Fruit fly (Drosophila melanogaster) whole organism, wandering third instar larva: ENCODE results near the gene lsn.
A peak's percentile ranks its signal among the peaks of the same experiment; 100 is the strongest.

Source experiments
- CG32264 ChIP-seq: fragments of 200-800 bp; sonication (Bioruptor generic); optimal IDR thresholded peaks from 2 replicates; lab custom pipeline; 2016; ENCODE audit warnings: missing biosample characterization, missing genetic modification characterization
- CG9705 ChIP-seq: fragments of 200-800 bp; sonication (Bioruptor generic); optimal IDR thresholded peaks from 2 replicates; lab custom pipeline; 2018; ENCODE audit warnings: missing biosample characterization, mild to moderate bottlenecking, missing genetic modification characterization
- CrebA ChIP-seq: fragments of 200-800 bp; sonication (Bioruptor generic); optimal IDR thresholded peaks from 2 replicates; lab custom pipeline; 2016; ENCODE audit warnings: missing biosample characterization, mild to moderate bottlenecking, missing genetic modification characterization, borderline replicate concordance
- Dfd ChIP-seq: fragments of >200 bp; optimal IDR thresholded peaks from 2 replicates; lab custom pipeline; 2017; ENCODE audit warnings: missing biosample characterization, missing genetic modification characterization
- Dif ChIP-seq: fragments of 200-275, 200-300 bp; sonication (Bioruptor generic); optimal IDR thresholded peaks from 2 replicates; lab custom pipeline; 2018; ENCODE audit warnings: missing biosample characterization, missing genetic modification characterization; ENCODE audit not compliant: partially characterized antibody
- GATAd ChIP-seq: sonication (Bioruptor generic); optimal IDR thresholded peaks from 2 replicates; lab custom pipeline; 2016; ENCODE audit warnings: missing biosample characterization, missing genetic modification characterization
- HLH106 ChIP-seq: fragments of 200-800 bp; optimal IDR thresholded peaks from 3 replicates; lab custom pipeline; 2019; ENCODE audit warnings: missing biosample characterization, mild to moderate bottlenecking, missing genetic modification characterization, moderate library complexity
- Hnf4 ChIP-seq: fragments of 200-800 bp; sonication (Bioruptor generic); optimal IDR thresholded peaks from 2 replicates; lab custom pipeline; 2016; ENCODE audit warnings: missing biosample characterization, mild to moderate bottlenecking, missing genetic modification characterization
- Hr78 ChIP-seq: fragments of >200 bp; optimal IDR thresholded peaks from 2 replicates; lab custom pipeline; 2017; ENCODE audit warnings: missing biosample characterization, missing genetic modification characterization
- Hr83 ChIP-seq: fragments of 200-300 bp; sonication (Bioruptor generic); optimal IDR thresholded peaks from 2 replicates; lab custom pipeline; 2016; ENCODE audit warnings: missing biosample characterization, mild to moderate bottlenecking, missing genetic modification characterization, moderate library complexity; ENCODE audit not compliant: poor library complexity, severe bottlenecking
- Jra ChIP-seq: sonication (Bioruptor generic); optimal IDR thresholded peaks from 2 replicates; lab custom pipeline; 2016; ENCODE audit warnings: missing biosample characterization, missing genetic modification characterization
- Mio ChIP-seq: sonication (Bioruptor generic); optimal IDR thresholded peaks from 2 replicates; lab custom pipeline; 2016; ENCODE audit warnings: missing biosample characterization, missing genetic modification characterization
- Myc ChIP-seq: fragments of >200 bp; optimal IDR thresholded peaks from 2 replicates; lab custom pipeline; 2017
- N ChIP-seq: fragments of >200 bp; optimal IDR thresholded peaks from 2 replicates; lab custom pipeline; 2018; ENCODE audit warnings: missing biosample characterization, missing external identifiers, missing genetic modification characterization
- OdsH ChIP-seq: fragments of 200-800 bp; sonication (Bioruptor generic); optimal IDR thresholded peaks from 2 replicates; lab custom pipeline; 2016; ENCODE audit warnings: missing biosample characterization, mild to moderate bottlenecking, missing genetic modification characterization
- Rel ChIP-seq, 2 experiments: fragments of 200-800 bp; sonication (Bioruptor generic) in 1 of 2; optimal IDR thresholded peaks; 2 replicates in 1 of 2; 3 replicates in 1 of 2; lab custom pipeline; 2016 to 2019; ENCODE audit warnings: mild to moderate bottlenecking in 2 of 2, missing biosample characterization in 2 of 2, missing genetic modification characterization in 2 of 2, moderate library complexity in 1 of 2
- Sp1 ChIP-seq: fragments of 200-800 bp; sonication (Bioruptor generic); optimal IDR thresholded peaks from 3 replicates; lab custom pipeline; 2019; ENCODE audit warnings: missing biosample characterization, mild to moderate bottlenecking, missing genetic modification characterization, moderate library complexity
- Vsx2 ChIP-seq: fragments of 200-300, 225-300 bp; sonication (Bioruptor generic); optimal IDR thresholded peaks from 2 replicates; lab custom pipeline; 2018; ENCODE audit warnings: missing biosample characterization, missing genetic modification characterization; ENCODE audit not compliant: partially characterized antibody
- br ChIP-seq: fragments of 200-800 bp; sonication (Bioruptor generic); optimal IDR thresholded peaks from 2 replicates; lab custom pipeline; 2016; ENCODE audit warnings: missing biosample characterization, missing genetic modification characterization
- brk ChIP-seq: fragments of 200-800 bp; sonication (Bioruptor generic); optimal IDR thresholded peaks from 2 replicates; lab custom pipeline; 2016; ENCODE audit warnings: missing biosample characterization, mild to moderate bottlenecking, missing genetic modification characterization
- dl ChIP-seq, 2 experiments: fragments of 175-275, 200-275 bp in 1 of 2; fragments of 200-275 bp in 1 of 2; sonication (Bioruptor generic); optimal IDR thresholded peaks; lab custom pipeline; 2018; ENCODE audit warnings: mild to moderate bottlenecking in 2 of 2, missing biosample characterization in 2 of 2, missing genetic modification characterization in 2 of 2, moderate library complexity in 2 of 2; ENCODE audit not compliant: partially characterized antibody in 2 of 2, insufficient read depth in 1 of 2
- dmrt93B ChIP-seq: fragments of 200-800 bp; sonication (Bioruptor generic); optimal IDR thresholded peaks from 2 replicates; lab custom pipeline; 2018; ENCODE audit warnings: missing biosample characterization, mild to moderate bottlenecking, missing genetic modification characterization
- dsf ChIP-seq: sonication (Bioruptor generic); optimal IDR thresholded peaks from 2 replicates; lab custom pipeline; 2016; ENCODE audit warnings: missing biosample characterization, missing genetic modification characterization, borderline replicate concordance
- ey ChIP-seq: fragments of 200-800 bp; sonication (Bioruptor generic); optimal IDR thresholded peaks from 2 replicates; lab custom pipeline; 2016; ENCODE audit warnings: missing biosample characterization, missing genetic modification characterization
- foxo ChIP-seq, 2 experiments: fragments of 200-800 bp; sonication (Bioruptor generic); optimal IDR thresholded peaks; 2 replicates in 1 of 2; 3 replicates in 1 of 2; lab custom pipeline; 2016 to 2017; ENCODE audit warnings: missing biosample characterization in 2 of 2, missing genetic modification characterization in 2 of 2
- fru ChIP-seq: fragments of 200-800 bp; sonication (Bioruptor generic); optimal IDR thresholded peaks from 3 replicates; lab custom pipeline; 2016; ENCODE audit warnings: missing biosample characterization, mild to moderate bottlenecking, missing genetic modification characterization
- h ChIP-seq: fragments of 200-800 bp; sonication (Bioruptor generic); optimal IDR thresholded peaks from 3 replicates; lab custom pipeline; 2016; ENCODE audit warnings: missing biosample characterization, mild to moderate bottlenecking, missing genetic modification characterization
- lola ChIP-seq: fragments of >200 bp; optimal IDR thresholded peaks from 2 replicates; lab custom pipeline; 2017; ENCODE audit warnings: missing biosample characterization, missing genetic modification characterization
- pan ChIP-seq: fragments of >200 bp; optimal IDR thresholded peaks from 2 replicates; lab custom pipeline; 2017
- psq ChIP-seq: fragments of 200-800 bp; sonication (Bioruptor generic); optimal IDR thresholded peaks from 3 replicates; lab custom pipeline; 2017; ENCODE audit warnings: missing biosample characterization, mild to moderate bottlenecking, missing genetic modification characterization, moderate library complexity
- rgr ChIP-seq: fragments of 200-800 bp; sonication (Bioruptor generic); optimal IDR thresholded peaks from 3 replicates; lab custom pipeline; 2016; ENCODE audit warnings: missing biosample characterization, mild to moderate bottlenecking, missing genetic modification characterization
- sage ChIP-seq: fragments of 200-800 bp; sonication (Bioruptor generic); optimal IDR thresholded peaks from 2 replicates; lab custom pipeline; 2016; ENCODE audit warnings: missing biosample characterization, mild to moderate bottlenecking, missing genetic modification characterization
- sv ChIP-seq: fragments of 200-800 bp; sonication (Bioruptor generic); optimal IDR thresholded peaks from 3 replicates; lab custom pipeline; 2016; ENCODE audit warnings: missing biosample characterization, missing genetic modification characterization
- tai ChIP-seq: sonication (Bioruptor generic); optimal IDR thresholded peaks from 2 replicates; lab custom pipeline; 2016; ENCODE audit warnings: missing biosample characterization, missing genetic modification characterization
- woc ChIP-seq: sonication (Bioruptor generic); optimal IDR thresholded peaks from 2 replicates; lab custom pipeline; 2016; ENCODE audit warnings: missing biosample characterization, mild to moderate bottlenecking, missing genetic modification characterization

The lsn gene

DNA sequence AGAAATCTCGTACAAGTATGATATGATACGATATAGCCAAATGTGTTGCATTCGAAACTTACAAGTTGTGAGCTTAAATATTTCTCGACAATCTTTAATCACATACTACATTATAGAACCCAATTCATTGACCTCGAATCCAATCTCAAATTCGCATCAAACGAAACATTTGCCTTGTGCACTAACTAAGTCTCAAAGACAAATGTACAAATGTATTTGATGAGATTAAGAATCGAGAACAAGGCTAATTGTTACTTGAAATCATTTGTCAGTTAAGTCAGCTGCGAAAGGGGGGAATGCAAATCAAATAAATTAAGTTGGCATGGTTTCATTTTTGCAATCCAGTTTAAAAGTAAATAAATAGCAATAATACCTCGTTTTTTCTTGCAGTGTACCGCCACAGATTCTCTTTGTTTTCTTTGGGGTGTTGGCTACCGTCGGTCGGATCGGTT lies 26.4 kb upstream of the lsn start (continued):
- TF ChIP-seq Rel (GFP tag; optimal IDR thresholded peaks at IDR 0.05; lab: Kevin White, UChicago) (peak; percentile 26), Rel (tag; optimal IDR thresholded peaks at IDR 0.05; lab: Kevin White, UChicago) (no peak), woc (GFP tag; lab: Kevin White, UChicago) (peak; percentile 84), Sp1 (GFP tag; lab: Kevin White, UChicago) (peak; percentile 89), Dif (GFP tag; lab: Kevin White, UChicago) (no peak), CrebA (GFP tag; lab: Kevin White, UChicago) (no peak)

DNA sequence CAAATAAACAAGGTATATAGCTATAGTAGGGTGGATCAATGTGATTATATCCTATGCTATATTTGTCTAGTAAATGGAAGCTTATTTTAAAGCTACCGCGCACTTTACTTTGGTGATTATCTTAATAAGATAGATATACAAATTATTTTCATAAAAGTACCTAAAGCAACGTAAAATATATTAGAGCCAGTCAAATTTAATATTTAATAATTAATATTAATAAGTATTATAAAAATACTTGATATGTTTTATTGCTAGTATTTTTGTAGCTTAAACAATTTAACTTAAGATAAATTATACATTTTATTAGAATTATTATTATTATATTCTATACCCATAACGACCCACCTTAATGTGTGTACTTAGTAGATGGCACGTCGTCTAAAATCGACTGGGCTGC lies 25.3 kb upstream of the lsn start:
- TF ChIP-seq brk (no peak), dmrt93B (no peak), CG32264 (GFP tag; lab: Kevin White, UChicago) (no peak), Myc (lab: Kevin White, UChicago) (no peak), pan (lab: Kevin White, UChicago) (no peak), Mio (GFP tag; lab: Kevin White, UChicago) (no peak), Hr78 (GFP tag; lab: Kevin White, UChicago) (no peak), Dif (GFP tag; lab: Kevin White, UChicago) (no peak), sv (GFP tag; lab: Kevin White, UChicago) (no peak), lola (GFP tag; lab: Kevin White, UChicago) (no peak), N (no peak), Hr83 (no peak), rgr (GFP tag; lab: Kevin White, UChicago) (peak; percentile 32), Dfd (GFP tag; lab: Kevin White, UChicago) (no peak), h (GFP tag; lab: Kevin White, UChicago) (no peak), CG9705 (GFP tag; lab: Kevin White, UChicago) (no peak), Sp1 (GFP tag; lab: Kevin White, UChicago) (peak; percentile 70), br (no peak), foxo (GFP tag; optimal IDR thresholded peaks at IDR 0.05; lab: Kevin White, UChicago) (peak in 1 of 2 experiments; percentile 42), OdsH (GFP tag; lab: Kevin White, UChicago) (peak; percentile 19), ey (GFP tag; lab: Kevin White, UChicago) (no peak), Hnf4 (GFP tag; lab: Kevin White, UChicago) (peak; percentile 27), fru (GFP tag; lab: Kevin White, UChicago) (no peak), dl (GFP tag; optimal IDR thresholded peaks at IDR 0.05; lab: Kevin White, UChicago; ENCODE audit: insufficient read depth in 1 of 2, partially characterized antibody in 2 of 2) (no peak), sage (GFP tag; lab: Kevin White, UChicago) (no peak), GATAd (GFP tag; lab: Kevin White, UChicago) (no peak), Vsx2 (GFP tag; lab: Kevin White, UChicago) (no peak), tai (GFP tag; lab: Kevin White, UChicago) (no peak), woc (GFP tag; lab: Kevin White, UChicago) (no peak), HLH106 (tag; lab: Kevin White, UChicago) (peak; percentile 64), dsf (no peak), psq (GFP tag; lab: Kevin White, UChicago) (peak; percentile 4)

DNA sequence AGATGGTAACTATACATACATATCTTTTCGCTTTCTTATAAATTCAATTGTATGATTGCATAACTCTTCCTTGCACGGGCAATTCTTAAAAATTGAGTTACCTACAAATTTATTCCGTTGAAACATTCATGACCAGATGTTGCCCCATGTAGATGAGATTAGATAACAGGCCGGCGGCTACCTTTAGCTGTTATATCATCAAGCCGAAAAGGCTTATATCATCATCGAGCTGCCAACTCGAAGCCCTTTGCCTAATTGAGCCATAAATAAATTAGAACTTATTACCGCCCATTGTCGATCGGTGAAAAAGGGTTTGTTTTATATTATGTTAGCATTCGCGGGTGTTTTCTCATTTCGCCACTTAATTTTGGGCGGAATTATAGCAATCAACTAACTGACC lies 24.5 kb upstream of the lsn start:
- TF ChIP-seq ey (GFP tag; lab: Kevin White, UChicago), result no peak
- no peak for TF ChIP-seq Dif (GFP tag; lab: Kevin White, UChicago)
- no peak for TF ChIP-seq Hr78 (GFP tag; lab: Kevin White, UChicago)
- no peak for TF ChIP-seq foxo (GFP tag; optimal IDR thresholded peaks at IDR 0.05; lab: Kevin White, UChicago)
- no peak for TF ChIP-seq sv (GFP tag; lab: Kevin White, UChicago)
- TF ChIP-seq psq (GFP tag; lab: Kevin White, UChicago), result no peak
- TF ChIP-seq Mio (GFP tag; lab: Kevin White, UChicago), result no peak
- no peak for TF ChIP-seq Hnf4 (GFP tag; lab: Kevin White, UChicago)
- TF ChIP-seq Jra (GFP tag; lab: Kevin White, UChicago), result no peak
- no peak for TF ChIP-seq dmrt93B
- no peak for TF ChIP-seq CrebA (GFP tag; lab: Kevin White, UChicago)
- no peak for TF ChIP-seq br
- TF ChIP-seq CG32264 (GFP tag; lab: Kevin White, UChicago), result no peak
- TF ChIP-seq Hr83, result no peak
- no peak for TF ChIP-seq OdsH (GFP tag; lab: Kevin White, UChicago)
- no peak for TF ChIP-seq pan (lab: Kevin White, UChicago)
- TF ChIP-seq woc (GFP tag; lab: Kevin White, UChicago), result no peak
- TF ChIP-seq, all 38 proteins: peak for 0
